Worm (Caenorhabditis elegans) whole organism, young adult: ENCODE measurements around the gene C01G12.3.

Source experiments
- B0035.1 ChIP-seq: sonication (generic microtip); optimal IDR thresholded peaks from 2 replicates; lab custom pipeline; 2016; ENCODE audit warnings: missing genetic modification characterization, mild to moderate bottlenecking, missing compliant biosample characterization, missing genotype, missing genetic modification reagents
- F10E7.11 ChIP-seq: sonication (generic microtip); optimal IDR thresholded peaks from 2 replicates; lab custom pipeline; 2017; ENCODE audit warnings: mild to moderate bottlenecking, missing genetic modification characterization, moderate library complexity, missing compliant biosample characterization
- F52B5.7 ChIP-seq: sonication (generic microtip); optimal IDR thresholded peaks from 2 replicates; lab custom pipeline; 2016; ENCODE audit warnings: mild to moderate bottlenecking, missing genetic modification characterization, missing compliant biosample characterization
- K12H6.12 ChIP-seq: fragments of 200-800 bp; sonication (Bioruptor generic); optimal IDR thresholded peaks from 2 replicates; lab custom pipeline; 2018; ENCODE audit warnings: mild to moderate bottlenecking, missing genetic modification characterization, missing compliant biosample characterization
- Y53G8AR.9 ChIP-seq: fragments of 200-800 bp; sonication (Bioruptor generic); conservative IDR thresholded peaks from 2 replicates; pipeline ENCODE4 v1.3.6; 2022; ENCODE audit warnings: missing genetic modification reagents, missing genetic modification characterization, missing compliant biosample characterization
- Y56A3A.18 ChIP-seq: fragments of 200-800 bp; sonication (Bioruptor generic); IDR thresholded peaks from 2 replicates; pipeline ENCODE4 v1.3.6; 2022; ENCODE audit warnings: missing genetic modification reagents, missing genetic modification characterization, missing compliant biosample characterization
- Y79H2A.3 ChIP-seq: fragments of 200-800 bp; sonication (Bioruptor generic); conservative IDR thresholded peaks from 2 replicates; pipeline ENCODE4 v1.3.6; 2022; ENCODE audit warnings: missing genetic modification reagents, missing genetic modification characterization, missing compliant biosample characterization
- ama-1 ChIP-seq, 3 experiments: fragments of 150-350 bp in 1 of 3; sonication (generic microtip) in 2 of 3; optimal IDR thresholded peaks; 2 replicates each; lab custom pipeline; 2014 to 2018; ENCODE audit warnings: missing biosample characterization in 2 of 3, missing genetic modification characterization in 2 of 3, missing genetic modification reagents in 2 of 3
- attf-5 ChIP-seq: fragments of 200-800 bp; sonication (Bioruptor generic); optimal IDR thresholded peaks from 2 replicates; lab custom pipeline; 2018; ENCODE audit warnings: mild to moderate bottlenecking, missing genetic modification characterization, missing compliant biosample characterization
- bed-2 ChIP-seq: fragments of 200-800 bp; sonication (Bioruptor generic); IDR thresholded peaks from 2 replicates; pipeline ENCODE4 v1.3.6; 2022; ENCODE audit warnings: missing genetic modification reagents, missing genetic modification characterization, missing compliant biosample characterization
- ceh-27 ChIP-seq: fragments of 200-800 bp; sonication (Bioruptor generic); optimal IDR thresholded peaks from 2 replicates; lab custom pipeline; 2018; ENCODE audit warnings: mild to moderate bottlenecking, missing genetic modification characterization, moderate library complexity, missing compliant biosample characterization
- ceh-58 ChIP-seq: fragments of 200-800 bp; sonication (Bioruptor generic); IDR thresholded peaks from 2 replicates; pipeline ENCODE4 v1.3.6; 2022; ENCODE audit warnings: missing genetic modification characterization, missing compliant biosample characterization
- dpff-1 ChIP-seq: sonication (generic microtip); optimal IDR thresholded peaks from 2 replicates; lab custom pipeline; 2017; ENCODE audit warnings: mild to moderate bottlenecking, missing genetic modification characterization, missing compliant biosample characterization
- egl-18 ChIP-seq: fragments of 200-800 bp; sonication (Bioruptor generic); IDR thresholded peaks from 2 replicates; pipeline ENCODE4 v1.3.6; 2022; ENCODE audit warnings: missing genetic modification reagents, missing genetic modification characterization, missing compliant biosample characterization
- ets-4 ChIP-seq: fragments of 200-800 bp; sonication (Bioruptor generic); optimal IDR thresholded peaks from 2 replicates; lab custom pipeline; 2018; ENCODE audit warnings: mild to moderate bottlenecking, missing genetic modification characterization, missing compliant biosample characterization
- gei-17 ChIP-seq: fragments of 200-800 bp; sonication (Bioruptor generic); optimal IDR thresholded peaks from 2 replicates; lab custom pipeline; 2018; ENCODE audit warnings: mild to moderate bottlenecking, missing genetic modification characterization, missing compliant biosample characterization
- hmg-1.2 ChIP-seq: fragments of 200-800 bp; sonication (Bioruptor generic); IDR thresholded peaks from 2 replicates; pipeline ENCODE4 v1.3.6; 2022; ENCODE audit warnings: missing genetic modification reagents, missing genetic modification characterization, missing compliant biosample characterization
- lin-35 ChIP-seq, 3 experiments: fragments of 150-350 bp in 2 of 3; sonication (generic microtip) in 1 of 3; optimal IDR thresholded peaks; 2 replicates each; lab custom pipeline; 2014 to 2018; ENCODE audit warnings: missing biosample characterization in 3 of 3, missing genetic modification characterization in 3 of 3, missing genetic modification reagents in 3 of 3
- lsl-1 ChIP-seq: fragments of 200-800 bp; sonication (Bioruptor generic); optimal IDR thresholded peaks from 2 replicates; lab custom pipeline; 2018; ENCODE audit warnings: mild to moderate bottlenecking, missing genetic modification characterization, moderate library complexity, missing compliant biosample characterization
- lsy-27 ChIP-seq: sonication (generic microtip); optimal IDR thresholded peaks from 2 replicates; lab custom pipeline; 2017; ENCODE audit warnings: missing genetic modification characterization, mild to moderate bottlenecking, missing compliant biosample characterization, antibody characterized with exemption, missing genotype, borderline replicate concordance; ENCODE audit not compliant: insufficient read depth
- nhr-179 ChIP-seq: sonication (generic microtip); optimal IDR thresholded peaks from 2 replicates; lab custom pipeline; 2016; ENCODE audit warnings: mild to moderate bottlenecking, missing genetic modification characterization, missing compliant biosample characterization
- nhr-27 ChIP-seq: fragments of 200-800 bp; sonication (Bioruptor generic); optimal IDR thresholded peaks from 2 replicates; lab custom pipeline; 2018; ENCODE audit warnings: mild to moderate bottlenecking, missing genetic modification characterization, moderate library complexity, missing compliant biosample characterization
- pbrm-1 ChIP-seq: fragments of 200-800 bp; sonication (Bioruptor generic); IDR thresholded peaks from 2 replicates; pipeline ENCODE4 v1.3.6; 2022; ENCODE audit warnings: missing genetic modification reagents, missing genetic modification characterization, missing compliant biosample characterization
- rec-8 ChIP-seq, 2 experiments: sonication (generic microtip); optimal IDR thresholded peaks; 2 replicates each; lab custom pipeline; 2016; ENCODE audit warnings: mild to moderate bottlenecking in 2 of 2, missing genetic modification characterization in 2 of 2, missing genetic modification reagents in 2 of 2, missing genotype in 2 of 2, missing biosample characterization in 1 of 2, missing compliant biosample characterization in 1 of 2, moderate library complexity in 1 of 2
- sea-2 ChIP-seq: fragments of 200-800 bp; sonication (Bioruptor generic); IDR thresholded peaks from 2 replicates; pipeline ENCODE4 v1.3.6; 2022; ENCODE audit warnings: missing genetic modification characterization, missing compliant biosample characterization
- snpc-1.3 ChIP-seq: sonication (generic microtip); optimal IDR thresholded peaks from 2 replicates; lab custom pipeline; 2017; ENCODE audit warnings: missing genetic modification characterization, mild to moderate bottlenecking, missing compliant biosample characterization, antibody characterized with exemption, moderate library complexity, missing genotype, missing genetic modification reagents; ENCODE audit not compliant: insufficient read depth
- snpc-4 ChIP-seq, 5 experiments: fragments of 150-350 bp in 1 of 5; sonication (generic microtip) in 4 of 5; optimal IDR thresholded peaks; 2 replicates each; lab custom pipeline; 2014 to 2018; ENCODE audit warnings: missing genetic modification characterization in 5 of 5, missing biosample characterization in 3 of 5, antibody characterized with exemption in 2 of 5, mild to moderate bottlenecking in 2 of 5, missing compliant biosample characterization in 2 of 5, missing genotype in 2 of 5, moderate library complexity in 2 of 5, missing genetic modification reagents in 1 of 5
- tbp1 ChIP-seq: fragments of 200-800 bp; sonication (Bioruptor generic); optimal IDR thresholded peaks from 2 replicates; lab custom pipeline; 2018; ENCODE audit warnings: mild to moderate bottlenecking, missing genetic modification characterization, missing compliant biosample characterization
- tbx-9 ChIP-seq: sonication (generic microtip); optimal IDR thresholded peaks from 2 replicates; lab custom pipeline; 2016; ENCODE audit warnings: borderline replicate concordance, missing genetic modification characterization, inconsistent platforms, missing compliant biosample characterization
- unc-62 ChIP-seq: fragments of 150-350 bp; optimal IDR thresholded peaks from 2 replicates; lab custom pipeline; 2014; ENCODE audit warnings: missing biosample characterization, missing genetic modification reagents, missing genetic modification characterization
- xnd-1 ChIP-seq: sonication (generic microtip); optimal IDR thresholded peaks from 2 replicates; lab custom pipeline; 2016; ENCODE audit warnings: missing genotype, missing genetic modification reagents, missing genetic modification characterization, missing compliant biosample characterization
- zim-3 ChIP-seq: sonication (generic microtip); optimal IDR thresholded peaks from 2 replicates; lab custom pipeline; 2017; ENCODE audit warnings: mild to moderate bottlenecking, missing genetic modification characterization, moderate library complexity, missing compliant biosample characterization
- ztf-18 ChIP-seq: sonication (generic microtip); optimal IDR thresholded peaks from 2 replicates; lab custom pipeline; 2016; ENCODE audit warnings: missing genotype, mild to moderate bottlenecking, missing genetic modification characterization, missing compliant biosample characterization
- ztf-22 ChIP-seq: fragments of 200-800 bp; sonication (Bioruptor generic); optimal IDR thresholded peaks from 2 replicates; lab custom pipeline; 2018; ENCODE audit warnings: mild to moderate bottlenecking, missing genetic modification characterization, moderate library complexity, missing compliant biosample characterization
- ztf-26 ChIP-seq: sonication (generic microtip); optimal IDR thresholded peaks from 2 replicates; lab custom pipeline; 2017; ENCODE audit warnings: missing genetic modification characterization, missing compliant biosample characterization

The C01G12.3 gene

ce11 chrII:14610492-14611142 lies 28.5 kb upstream of the C01G12.3 start:
- TF ChIP-seq snpc-1.3 (no peak), tbp1 (GFP tag; lab: Kevin White, UChicago) (no peak), ama-1 (optimal IDR thresholded peaks at IDR 0.05; lab: Kevin White, UChicago) (peak; percentile 35), ama-1 (GFP tag; optimal IDR thresholded peaks at IDR 0.05; lab: Kevin White, UChicago) (no peak)

- TF ChIP-seq rec-8 (tag; optimal IDR thresholded peaks at IDR 0.05; lab: Kevin White, UChicago) = no peak
- peak; percentile 1 for TF ChIP-seq F52B5.7 (tag; lab: Kevin White, UChicago)
These were observed 27.3 kb upstream of the C01G12.3 start for ce11 chrII:14609297-14609937.

- TF ChIP-seq lsl-1 (GFP tag; lab: Kevin White, UChicago) (no peak), lin-35 (GFP tag; optimal IDR thresholded peaks at IDR 0.05; lab: Kevin White, UChicago) (no peak), egl-18 (GFP tag; lab: Robert Waterston, UW) (no peak), ama-1 (optimal IDR thresholded peaks at IDR 0.05; lab: Kevin White, UChicago) (peak; percentile 40), ama-1 (GFP tag; optimal IDR thresholded peaks at IDR 0.05; lab: Kevin White, UChicago) (no peak), lsy-27 (tag; lab: Kevin White, UChicago) (no peak), bed-2 (GFP tag; lab: Robert Waterston, UW) (no peak), unc-62 (GFP tag; lab: Kevin White, UChicago) (no peak), nhr-27 (no peak)
- TF ChIP-seq, all 124 proteins: peak for 1
These were observed 26.4 kb upstream of the C01G12.3 start for ce11 chrII:14608508-14608907.

- TF ChIP-seq Y53G8AR.9 (0 out of 2 replicates have a peak, but pooled peaks have one; percentile 40), K12H6.12 (tag; lab: Kevin White, UChicago) (no peak)
These were observed 24.1 kb upstream of the C01G12.3 start, which contains the start of gene arl-3 for ce11 chrII:14606172-14606571. Gene arl-3, plus strand, starts transcription at chrII:14606472.

ce11 chrII:14605479-14605878 lies 23.4 kb upstream of the C01G12.3 start, which contains the start of gene F19H8.2:
Gene F19H8.2, minus strand, starts transcription at chrII:14605869.
- TF ChIP-seq Y53G8AR.9 (0 out of 2 replicates have a peak, but pooled peaks have one; percentile 34), Y79H2A.3 (GFP tag; lab: Robert Waterston, UW) (no peak), ztf-22 (GFP tag; lab: Kevin White, UChicago) (no peak), F10E7.11 (no peak), sea-2 (GFP tag; lab: Robert Waterston, UW) (no peak), ceh-27 (GFP tag; lab: Kevin White, UChicago) (peak; percentile 32), ztf-18 (tag; lab: Kevin White, UChicago) (no peak)

- no peak for TF ChIP-seq ets-4 (GFP tag; lab: Kevin White, UChicago)
- TF ChIP-seq nhr-179 = no peak
- no peak for TF ChIP-seq pbrm-1 (GFP tag; lab: Robert Waterston, UW)
- no peak for TF ChIP-seq xnd-1
- no peak for TF ChIP-seq dpff-1 (tag; lab: Kevin White, UChicago)
- no peak for TF ChIP-seq ztf-26 (tag; lab: Kevin White, UChicago)
- TF ChIP-seq zim-3 (tag; lab: Kevin White, UChicago) = no peak
- no peak for TF ChIP-seq B0035.1 (tag; lab: Kevin White, UChicago)
- no peak for TF ChIP-seq tbx-9
- no peak for TF ChIP-seq gei-17 (GFP tag; lab: Kevin White, UChicago)
- TF ChIP-seq Y53G8AR.9 = no peak
- TF ChIP-seq attf-5 (GFP tag; lab: Kevin White, UChicago) = no peak
- TF ChIP-seq snpc-4 (GFP tag; optimal IDR thresholded peaks at IDR 0.05; lab: Kevin White, UChicago) = no peak
- TF ChIP-seq snpc-4 (tag; optimal IDR thresholded peaks at IDR 0.05; lab: Kevin White, UChicago) = no peak
- TF ChIP-seq lin-35 (GFP tag; optimal IDR thresholded peaks at IDR 0.05; lab: Kevin White, UChicago) = no peak
- TF ChIP-seq Y56A3A.18 (GFP tag; lab: Robert Waterston, UW) = no peak
- TF ChIP-seq F10E7.11 = no peak
- TF ChIP-seq ceh-58 = no peak
- no peak for TF ChIP-seq hmg-1.2 (GFP tag; lab: Robert Waterston, UW)
These were observed 22.9 kb upstream of the C01G12.3 start for ce11 chrII:14605026-14605425.
